Worm (Caenorhabditis elegans) whole organism, young adult: ENCODE measurements around the gene C48B4.12.
A peak's percentile ranks its signal among the peaks of the same experiment; 100 is the strongest.

ENCODE experiments used
- B0261.1 ChIP-seq: sonication (generic microtip); optimal IDR thresholded peaks from 2 replicates; lab custom pipeline; 2016; ENCODE audit warnings: mild to moderate bottlenecking, missing genetic modification characterization, moderate library complexity, missing compliant biosample characterization
- F10E7.11 ChIP-seq: sonication (generic microtip); optimal IDR thresholded peaks from 2 replicates; lab custom pipeline; 2017; ENCODE audit warnings: mild to moderate bottlenecking, missing genetic modification characterization, moderate library complexity, missing compliant biosample characterization
- F23B12.7 ChIP-seq: sonication (generic microtip); optimal IDR thresholded peaks from 2 replicates; lab custom pipeline; 2017; ENCODE audit warnings: missing genetic modification characterization, mild to moderate bottlenecking, missing compliant biosample characterization, antibody characterized with exemption, moderate library complexity; ENCODE audit not compliant: insufficient read depth
- F37B4.10 ChIP-seq: fragments of 200-800 bp; sonication (Bioruptor generic); IDR thresholded peaks from 2 replicates; pipeline ENCODE4 v1.3.6; 2022; ENCODE audit warnings: missing genetic modification characterization, missing compliant biosample characterization
- F52B5.7 ChIP-seq: sonication (generic microtip); optimal IDR thresholded peaks from 2 replicates; lab custom pipeline; 2016; ENCODE audit warnings: mild to moderate bottlenecking, missing genetic modification characterization, missing compliant biosample characterization
- F57A8.1 ChIP-seq: fragments of 200-800 bp; sonication (Bioruptor generic); optimal IDR thresholded peaks from 2 replicates; lab custom pipeline; 2018; ENCODE audit warnings: mild to moderate bottlenecking, missing genetic modification characterization, moderate library complexity, missing compliant biosample characterization
- K12H6.12 ChIP-seq: fragments of 200-800 bp; sonication (Bioruptor generic); optimal IDR thresholded peaks from 2 replicates; lab custom pipeline; 2018; ENCODE audit warnings: mild to moderate bottlenecking, missing genetic modification characterization, missing compliant biosample characterization
- Y95B8A.8 ChIP-seq: fragments of 200-800 bp; sonication (Bioruptor generic); IDR thresholded peaks from 2 replicates; pipeline ENCODE4 v1.3.6; 2022; ENCODE audit warnings: missing genetic modification reagents, missing genetic modification characterization, missing compliant biosample characterization
- aptf-2 ChIP-seq: fragments of 200-800 bp; sonication (Bioruptor generic); conservative IDR thresholded peaks from 2 replicates; pipeline ENCODE4 v1.3.6; 2022; ENCODE audit warnings: missing genetic modification reagents, missing genetic modification characterization, missing compliant biosample characterization
- athp-1 ChIP-seq: sonication (generic microtip); optimal IDR thresholded peaks from 2 replicates; lab custom pipeline; 2017; ENCODE audit warnings: mild to moderate bottlenecking, missing genetic modification characterization, missing compliant biosample characterization
- attf-3 ChIP-seq: fragments of 200-800 bp; sonication (Bioruptor generic); conservative IDR thresholded peaks from 2 replicates; pipeline ENCODE4 v1.3.6; 2022; ENCODE audit warnings: missing genetic modification reagents, missing genetic modification characterization, missing compliant biosample characterization
- attf-5 ChIP-seq: fragments of 200-800 bp; sonication (Bioruptor generic); optimal IDR thresholded peaks from 2 replicates; lab custom pipeline; 2018; ENCODE audit warnings: mild to moderate bottlenecking, missing genetic modification characterization, missing compliant biosample characterization
- attf-6 ChIP-seq: fragments of 200-800 bp; sonication (Bioruptor generic); IDR thresholded peaks from 2 replicates; pipeline ENCODE4 v1.3.6; 2022; ENCODE audit warnings: missing genetic modification reagents, missing genetic modification characterization, missing compliant biosample characterization
- ccch-3 ChIP-seq: fragments of 200-800 bp; sonication (Bioruptor generic); optimal IDR thresholded peaks from 2 replicates; lab custom pipeline; 2018; ENCODE audit warnings: mild to moderate bottlenecking, missing genetic modification characterization, missing compliant biosample characterization
- cebp-1 ChIP-seq, 2 experiments: fragments of 200-800 bp in 1 of 2; sonication (Bioruptor generic) in 1 of 2; sonication (generic microtip) in 1 of 2; IDR thresholded peaks in 1 of 2; optimal IDR thresholded peaks in 1 of 2; 2 replicates each; pipeline versions ENCODE4 v1.3.6 to Lab custom; 2017 to 2022; ENCODE audit warnings: missing compliant biosample characterization in 2 of 2, missing genetic modification characterization in 2 of 2, mild to moderate bottlenecking in 1 of 2, missing genetic modification reagents in 1 of 2, moderate library complexity in 1 of 2
- ceh-58 ChIP-seq: fragments of 200-800 bp; sonication (Bioruptor generic); IDR thresholded peaks from 2 replicates; pipeline ENCODE4 v1.3.6; 2022; ENCODE audit warnings: missing genetic modification characterization, missing compliant biosample characterization
- ceh-79 ChIP-seq: sonication (generic microtip); optimal IDR thresholded peaks from 2 replicates; lab custom pipeline; 2017; ENCODE audit warnings: mild to moderate bottlenecking, missing genetic modification characterization, missing compliant biosample characterization
- dpff-1 ChIP-seq: sonication (generic microtip); optimal IDR thresholded peaks from 2 replicates; lab custom pipeline; 2017; ENCODE audit warnings: mild to moderate bottlenecking, missing genetic modification characterization, missing compliant biosample characterization
- egl-18 ChIP-seq: fragments of 200-800 bp; sonication (Bioruptor generic); IDR thresholded peaks from 2 replicates; pipeline ENCODE4 v1.3.6; 2022; ENCODE audit warnings: missing genetic modification reagents, missing genetic modification characterization, missing compliant biosample characterization
- ekl-4 ChIP-seq: fragments of 200-800 bp; sonication (Bioruptor generic); IDR thresholded peaks from 2 replicates; pipeline ENCODE4 v1.3.6; 2022; ENCODE audit warnings: missing genetic modification reagents, missing genetic modification characterization, missing compliant biosample characterization
- lag-1 ChIP-seq: fragments of 200-800 bp; sonication (Bioruptor generic); IDR thresholded peaks from 2 replicates; pipeline ENCODE4 v1.3.6; 2022; ENCODE audit warnings: missing genetic modification reagents, missing genetic modification characterization, missing compliant biosample characterization
- let-607 ChIP-seq, 2 experiments: fragments of 200-800 bp in 1 of 2; sonication (Bioruptor generic) in 1 of 2; sonication (generic microtip) in 1 of 2; optimal IDR thresholded peaks; 2 replicates each; lab custom pipeline; 2016 to 2018; ENCODE audit warnings: mild to moderate bottlenecking in 2 of 2, missing compliant biosample characterization in 2 of 2, missing genetic modification characterization in 2 of 2, moderate library complexity in 2 of 2, missing genotype in 1 of 2
- lin-35 ChIP-seq, 3 experiments: fragments of 150-350 bp in 2 of 3; sonication (generic microtip) in 1 of 3; optimal IDR thresholded peaks; 2 replicates each; lab custom pipeline; 2014 to 2018; ENCODE audit warnings: missing biosample characterization in 3 of 3, missing genetic modification characterization in 3 of 3, missing genetic modification reagents in 3 of 3
- lin-54 ChIP-seq: fragments of 200-800 bp; sonication (Bioruptor generic); optimal IDR thresholded peaks from 2 replicates; lab custom pipeline; 2018; ENCODE audit warnings: mild to moderate bottlenecking, missing genetic modification characterization, missing compliant biosample characterization
- lsl-1 ChIP-seq: fragments of 200-800 bp; sonication (Bioruptor generic); optimal IDR thresholded peaks from 2 replicates; lab custom pipeline; 2018; ENCODE audit warnings: mild to moderate bottlenecking, missing genetic modification characterization, moderate library complexity, missing compliant biosample characterization
- lsy-27 ChIP-seq: sonication (generic microtip); optimal IDR thresholded peaks from 2 replicates; lab custom pipeline; 2017; ENCODE audit warnings: missing genetic modification characterization, mild to moderate bottlenecking, missing compliant biosample characterization, antibody characterized with exemption, missing genotype, borderline replicate concordance; ENCODE audit not compliant: insufficient read depth
- madf-10 ChIP-seq: sonication (generic microtip); optimal IDR thresholded peaks from 2 replicates; lab custom pipeline; 2016; ENCODE audit warnings: mild to moderate bottlenecking, missing genetic modification characterization, missing compliant biosample characterization
- madf-6 ChIP-seq: fragments of 200-800 bp; sonication (Bioruptor generic); IDR thresholded peaks from 2 replicates; pipeline ENCODE4 v1.3.6; 2022; ENCODE audit warnings: missing genetic modification reagents, missing genetic modification characterization, missing compliant biosample characterization
- mcd-1 ChIP-seq: fragments of 200-800 bp; sonication (Bioruptor generic); IDR thresholded peaks from 2 replicates; pipeline ENCODE4 v1.3.6; 2022; ENCODE audit warnings: missing genetic modification reagents, missing genetic modification characterization, missing compliant biosample characterization
- nfya-2 ChIP-seq: fragments of 200-800 bp; sonication (Bioruptor generic); IDR thresholded peaks from 2 replicates; pipeline ENCODE4 v1.3.6; 2022; ENCODE audit warnings: missing genetic modification reagents, missing genetic modification characterization, missing compliant biosample characterization
- nfyb-1 ChIP-seq: fragments of 200-800 bp; sonication (Bioruptor generic); IDR thresholded peaks from 2 replicates; pipeline ENCODE4 v1.3.6; 2022; ENCODE audit warnings: missing genetic modification reagents, missing genetic modification characterization, missing compliant biosample characterization
- rcor-1 ChIP-seq: fragments of 200-800 bp; sonication (Bioruptor generic); IDR thresholded peaks from 2 replicates; pipeline ENCODE4 v1.3.6; 2022; ENCODE audit warnings: missing genetic modification reagents, missing genetic modification characterization, missing compliant biosample characterization
- rec-8 ChIP-seq, 2 experiments: sonication (generic microtip); optimal IDR thresholded peaks; 2 replicates each; lab custom pipeline; 2016; ENCODE audit warnings: mild to moderate bottlenecking in 2 of 2, missing genetic modification characterization in 2 of 2, missing genetic modification reagents in 2 of 2, missing genotype in 2 of 2, missing biosample characterization in 1 of 2, missing compliant biosample characterization in 1 of 2, moderate library complexity in 1 of 2
- repo-1 ChIP-seq: sonication (generic microtip); optimal IDR thresholded peaks from 2 replicates; lab custom pipeline; 2017; ENCODE audit warnings: mild to moderate bottlenecking, missing genetic modification characterization, missing compliant biosample characterization
- rpc-1 ChIP-seq, 2 experiments: fragments of 150-350 bp in 1 of 2; sonication (generic microtip) in 1 of 2; optimal IDR thresholded peaks; 2 replicates each; lab custom pipeline; 2014 to 2018; ENCODE audit warnings: missing biosample characterization in 1 of 2, missing genetic modification characterization in 1 of 2, missing genetic modification reagents in 1 of 2, missing genotype in 1 of 2
- snpc-1.3 ChIP-seq: sonication (generic microtip); optimal IDR thresholded peaks from 2 replicates; lab custom pipeline; 2017; ENCODE audit warnings: missing genetic modification characterization, mild to moderate bottlenecking, missing compliant biosample characterization, antibody characterized with exemption, moderate library complexity, missing genotype, missing genetic modification reagents; ENCODE audit not compliant: insufficient read depth
- sptf-2 ChIP-seq: fragments of 200-800 bp; sonication (Bioruptor generic); optimal IDR thresholded peaks from 2 replicates; lab custom pipeline; 2018; ENCODE audit warnings: mild to moderate bottlenecking, missing genetic modification characterization, missing compliant biosample characterization
- unc-130 ChIP-seq: sonication (generic microtip); optimal IDR thresholded peaks from 2 replicates; lab custom pipeline; 2016; ENCODE audit warnings: missing genetic modification reagents, missing genetic modification characterization, missing compliant biosample characterization
- unc-62 ChIP-seq: fragments of 150-350 bp; optimal IDR thresholded peaks from 2 replicates; lab custom pipeline; 2014; ENCODE audit warnings: missing biosample characterization, missing genetic modification reagents, missing genetic modification characterization
- zfh-2 ChIP-seq: fragments of 200-800 bp; sonication (Bioruptor generic); conservative IDR thresholded peaks from 2 replicates; pipeline ENCODE4 v1.3.6; 2022; ENCODE audit warnings: missing genetic modification reagents, missing genetic modification characterization, missing compliant biosample characterization
- zim-3 ChIP-seq: sonication (generic microtip); optimal IDR thresholded peaks from 2 replicates; lab custom pipeline; 2017; ENCODE audit warnings: mild to moderate bottlenecking, missing genetic modification characterization, moderate library complexity, missing compliant biosample characterization
- ztf-18 ChIP-seq: sonication (generic microtip); optimal IDR thresholded peaks from 2 replicates; lab custom pipeline; 2016; ENCODE audit warnings: missing genotype, mild to moderate bottlenecking, missing genetic modification characterization, missing compliant biosample characterization
- ztf-25 ChIP-seq: fragments of 200-800 bp; sonication (Bioruptor generic); IDR thresholded peaks from 2 replicates; pipeline ENCODE4 v1.3.6; 2022; ENCODE audit warnings: missing genetic modification reagents, missing genetic modification characterization, missing compliant biosample characterization
- ztf-26 ChIP-seq: sonication (generic microtip); optimal IDR thresholded peaks from 2 replicates; lab custom pipeline; 2017; ENCODE audit warnings: missing genetic modification characterization, missing compliant biosample characterization
- ztf-28 ChIP-seq: fragments of 200-800 bp; sonication (Bioruptor generic); IDR thresholded peaks from 2 replicates; pipeline ENCODE4 v1.3.6; 2022; ENCODE audit warnings: missing genetic modification reagents, missing genetic modification characterization, missing compliant biosample characterization

Gene C48B4.12

ce11 chrIII:9568451-9568850, 28.7 kb upstream of the C48B4.12 start, which contains the start of gene C48B4.13:
Gene C48B4.13, plus strand, starts transcription at chrIII:9568751.
- TF ChIP-seq rcor-1 (GFP tag; lab: Robert Waterston, UW) (no peak), ekl-4 (GFP tag; lab: Robert Waterston, UW) (no peak), nfyb-1 (no peak), F23B12.7 (no peak), madf-10 (tag; lab: Kevin White, UChicago) (no peak), ztf-26 (tag; lab: Kevin White, UChicago) (no peak), rpc-1 (optimal IDR thresholded peaks at IDR 0.05; lab: Kevin White, UChicago) (no peak), rpc-1 (tag; optimal IDR thresholded peaks at IDR 0.05; lab: Kevin White, UChicago) (no peak), zim-3 (tag; lab: Kevin White, UChicago) (no peak), attf-5 (GFP tag; lab: Kevin White, UChicago) (no peak), cebp-1 (GFP tag; IDR thresholded peaks at IDR 0.05; lab: Robert Waterston, UW) (no peak), cebp-1 (tag; optimal IDR thresholded peaks at IDR 0.05; lab: Kevin White, UChicago) (no peak), snpc-1.3 (tag; lab: Kevin White, UChicago) (no peak), sptf-2 (no peak), F57A8.1 (no peak), F10E7.11 (no peak), F52B5.7 (no peak), aptf-2 (GFP tag; lab: Robert Waterston, UW) (no peak), lsl-1 (GFP tag; lab: Kevin White, UChicago) (no peak), athp-1 (tag; lab: Kevin White, UChicago) (no peak), B0261.1 (no peak)
- TF ChIP-seq, all 124 proteins: peak for 0

DNA sequence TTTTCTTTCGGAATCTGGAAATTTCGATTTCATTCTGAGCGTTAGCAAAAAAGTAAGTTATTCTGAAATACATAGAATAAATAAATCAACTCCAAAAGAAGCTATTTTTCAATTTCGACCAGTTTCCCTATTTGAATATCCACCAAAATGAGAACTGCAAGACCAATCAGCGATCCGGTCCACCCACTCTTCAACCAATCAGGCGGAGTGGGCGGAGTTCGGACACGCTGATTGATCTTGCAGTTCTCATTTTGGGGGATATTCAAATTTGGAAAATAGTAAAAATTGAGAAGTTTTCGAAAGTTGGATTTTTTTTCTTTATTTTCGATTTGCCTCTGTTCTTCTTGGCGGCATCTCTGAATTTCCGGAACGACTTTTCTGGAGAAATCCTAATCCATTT, 26.3 kb upstream of the C48B4.12 start:
- TF ChIP-seq egl-18 (GFP tag; lab: Robert Waterston, UW) (no peak), rcor-1 (GFP tag; lab: Robert Waterston, UW) (no peak), lin-54 (GFP tag; lab: Kevin White, UChicago) (peak; percentile 28), lsy-27 (tag; lab: Kevin White, UChicago) (no peak), attf-6 (no peak), F37B4.10 (GFP tag; lab: Robert Waterston, UW) (no peak), mcd-1 (GFP tag; lab: Robert Waterston, UW) (0 out of 2 replicates have a peak, but pooled peaks have one; percentile 12), lsl-1 (GFP tag; lab: Kevin White, UChicago) (no peak), dpff-1 (tag; lab: Kevin White, UChicago) (no peak), nfyb-1 (peak; percentile 99), lag-1 (GFP tag; lab: Robert Waterston, UW) (no peak), zfh-2 (GFP tag; lab: Robert Waterston, UW) (no peak), ztf-18 (tag; lab: Kevin White, UChicago) (no peak), K12H6.12 (tag; lab: Kevin White, UChicago) (no peak), ceh-79 (tag; lab: Kevin White, UChicago) (no peak), ztf-28 (GFP tag; lab: Robert Waterston, UW) (no peak), ztf-25 (GFP tag; lab: Robert Waterston, UW) (no peak), ekl-4 (GFP tag; lab: Robert Waterston, UW) (no peak), rec-8 (tag; optimal IDR thresholded peaks at IDR 0.05; lab: Kevin White, UChicago) (no peak), unc-130 (GFP tag; lab: Kevin White, UChicago) (no peak), madf-10 (tag; lab: Kevin White, UChicago) (no peak), lin-35 (GFP tag; optimal IDR thresholded peaks at IDR 0.05; lab: Kevin White, UChicago) (peak in 1 of 3 experiments; percentile 26), Y95B8A.8 (GFP tag; lab: Robert Waterston, UW) (no peak), repo-1 (tag; lab: Kevin White, UChicago) (no peak), F10E7.11 (no peak), ceh-58 (GFP tag; lab: Robert Waterston, UW) (no peak), madf-6 (GFP tag; lab: Robert Waterston, UW) (no peak), aptf-2 (GFP tag; lab: Robert Waterston, UW) (no peak), attf-3 (no peak), ccch-3 (GFP tag; lab: Kevin White, UChicago) (no peak), let-607 (tag; optimal IDR thresholded peaks at IDR 0.05; lab: Kevin White, UChicago) (peak; percentile 73 to 95), nfya-2 (GFP tag; lab: Robert Waterston, UW) (peak; percentile 98), unc-62 (no peak), F23B12.7 (no peak)
